Fruit fly (Drosophila melanogaster) whole organism, embryonic: Measurements from ENCODE around the gene mts.

Experiments
- Ada2b ChIP-seq: fragments of 200-800 bp; sonication (Bioruptor generic); IDR thresholded peaks from 2 replicates; pipeline ENCODE4 v1.3.6; 2022; ENCODE audit warnings: missing biosample characterization, missing genetic modification characterization
- Awh ChIP-seq: fragments of 200-800 bp; sonication (Bioruptor generic); IDR thresholded peaks from 2 replicates; pipeline ENCODE4, ENCODE4 v1.3.6; 2022; ENCODE audit warnings: missing biosample characterization, missing genetic modification characterization
- BtbVII ChIP-seq: fragments of 200-800 bp; sonication (Bioruptor generic); optimal IDR thresholded peaks from 3 replicates; lab custom pipeline; 2017; ENCODE audit warnings: missing biosample characterization, mild to moderate bottlenecking, missing genetic modification characterization
- CG10366 ChIP-seq: fragments of 200-800 bp; sonication (Bioruptor generic); IDR thresholded peaks from 2 replicates; pipeline ENCODE4 v1.3.6; 2022; ENCODE audit warnings: missing biosample characterization, missing genetic modification characterization
- CG10565 ChIP-seq: fragments of 200-800 bp; sonication (Bioruptor generic); optimal IDR thresholded peaks from 3 replicates; lab custom pipeline; 2016; ENCODE audit warnings: missing biosample characterization, mild to moderate bottlenecking, missing genetic modification characterization
- CG11456 ChIP-seq: fragments of 200-800 bp; sonication (Bioruptor generic); IDR thresholded peaks from 3 replicates; pipeline ENCODE4 v1.3.6; 2022; ENCODE audit warnings: missing biosample characterization, missing genetic modification characterization
- CG11696 ChIP-seq: fragments of 200-800 bp; sonication (Bioruptor generic); IDR thresholded peaks from 2 replicates; pipeline ENCODE4 v1.3.6; 2022; ENCODE audit warnings: missing biosample characterization, missing genetic modification characterization
- CG12769 ChIP-seq: fragments of 200-800 bp; sonication (Bioruptor generic); optimal IDR thresholded peaks from 2 replicates; lab custom pipeline; 2019; ENCODE audit warnings: missing biosample characterization, mild to moderate bottlenecking, missing genetic modification characterization, moderate library complexity
- CG13287 ChIP-seq: fragments of 200-800 bp; sonication (Bioruptor generic); IDR thresholded peaks from 2 replicates; pipeline ENCODE4 v1.3.6; 2022; ENCODE audit warnings: missing biosample characterization, missing genetic modification characterization; ENCODE audit not compliant: partially characterized antibody
- CG14710 ChIP-seq: fragments of 200-800 bp; sonication (Bioruptor generic); optimal IDR thresholded peaks from 3 replicates; lab custom pipeline; 2019; ENCODE audit warnings: missing biosample characterization, mild to moderate bottlenecking, missing genetic modification characterization, moderate library complexity
- CG15269 ChIP-seq: fragments of 200-800 bp; sonication (Bioruptor generic); optimal IDR thresholded peaks from 2 replicates; lab custom pipeline; 2018; ENCODE audit warnings: missing biosample characterization, mild to moderate bottlenecking, missing genetic modification characterization, moderate library complexity
- CG1647 ChIP-seq: fragments of 200-800 bp; sonication (Bioruptor generic); optimal IDR thresholded peaks from 3 replicates; lab custom pipeline; 2016; ENCODE audit warnings: missing biosample characterization, missing genetic modification characterization
- CG17359 ChIP-seq: fragments of 200-800 bp; sonication (Bioruptor generic); optimal IDR thresholded peaks from 3 replicates; lab custom pipeline; 2018; ENCODE audit warnings: missing biosample characterization, mild to moderate bottlenecking, missing genetic modification characterization, moderate library complexity
- CG18011 ChIP-seq: fragments of 200-800 bp; sonication (Bioruptor generic); optimal IDR thresholded peaks from 2 replicates; lab custom pipeline; 2017; ENCODE audit warnings: missing biosample characterization, missing genetic modification characterization, mild to moderate bottlenecking, moderate library complexity, missing genotype
- CG18262 ChIP-seq: fragments of 200-800 bp; optimal IDR thresholded peaks from 3 replicates; lab custom pipeline; 2019; ENCODE audit warnings: missing biosample characterization, mild to moderate bottlenecking, missing genetic modification characterization, moderate library complexity
- CG30403 ChIP-seq: fragments of 200-800 bp; sonication (Bioruptor generic); optimal IDR thresholded peaks from 3 replicates; lab custom pipeline; 2016; ENCODE audit warnings: missing biosample characterization, missing genetic modification characterization
- CG30431 ChIP-seq: fragments of 200-800 bp; sonication (Bioruptor generic); optimal IDR thresholded peaks from 2 replicates; lab custom pipeline; 2017; ENCODE audit warnings: missing biosample characterization, missing genetic modification characterization
- CG3163 ChIP-seq: fragments of 200-800 bp; sonication (Bioruptor generic); optimal IDR thresholded peaks from 3 replicates; lab custom pipeline; 2016; ENCODE audit warnings: missing biosample characterization, missing genetic modification characterization
- CG32532 ChIP-seq: fragments of 200-800 bp; sonication (Bioruptor generic); IDR thresholded peaks from 2 replicates; pipeline ENCODE4 v1.3.6; 2022; ENCODE audit warnings: missing biosample characterization, missing genetic modification characterization
- CG3281 ChIP-seq: fragments of 200-800 bp; sonication (Bioruptor generic); optimal IDR thresholded peaks from 3 replicates; lab custom pipeline; 2017; ENCODE audit warnings: missing biosample characterization, mild to moderate bottlenecking, missing genetic modification characterization
- CG33557 ChIP-seq: fragments of 200-800 bp; sonication (Bioruptor generic); optimal IDR thresholded peaks from 2 replicates; lab custom pipeline; 2019; ENCODE audit warnings: missing biosample characterization, mild to moderate bottlenecking, missing genetic modification characterization, moderate library complexity
- CG4360 ChIP-seq: fragments of 200-800 bp; sonication (Bioruptor generic); IDR thresholded peaks from 2 replicates; pipeline ENCODE4 v1.3.6; 2022; ENCODE audit warnings: missing biosample characterization, missing genetic modification characterization
- CG6683 ChIP-seq: fragments of 200-800 bp; sonication (Bioruptor generic); optimal IDR thresholded peaks from 2 replicates; lab custom pipeline; 2017; ENCODE audit warnings: missing biosample characterization, mild to moderate bottlenecking, missing genetic modification characterization, missing genetic modification reagents
- CG8388 ChIP-seq: fragments of 200-800 bp; sonication (Bioruptor generic); optimal IDR thresholded peaks from 2 replicates; lab custom pipeline; 2019; ENCODE audit warnings: missing biosample characterization, mild to moderate bottlenecking, missing genetic modification characterization, moderate library complexity
- Dip2 ChIP-seq: fragments of 200-800 bp; sonication (Bioruptor generic); IDR thresholded peaks from 2 replicates; pipeline ENCODE4 v1.3.6; 2022; ENCODE audit warnings: missing biosample characterization, missing genetic modification characterization
- Ets97D ChIP-seq: fragments of 200-800 bp; sonication (Bioruptor generic); optimal IDR thresholded peaks from 3 replicates; lab custom pipeline; 2016; ENCODE audit warnings: missing biosample characterization, missing genetic modification characterization
- Fer3 ChIP-seq: fragments of 200-800 bp; sonication (Bioruptor generic); optimal IDR thresholded peaks from 2 replicates; lab custom pipeline; 2018; ENCODE audit warnings: missing biosample characterization, mild to moderate bottlenecking, missing genetic modification characterization, moderate library complexity
- HLH3B ChIP-seq: fragments of 200-800 bp; sonication (Bioruptor generic); IDR thresholded peaks from 2 replicates; pipeline ENCODE4 v1.3.6; 2022; ENCODE audit warnings: missing biosample characterization, missing genetic modification characterization
- Lhr ChIP-seq: fragments of 200-800 bp; sonication (Bioruptor generic); optimal IDR thresholded peaks from 3 replicates; lab custom pipeline; 2017; ENCODE audit warnings: mild to moderate bottlenecking, missing biosample characterization, missing genetic modification reagents, missing genetic modification characterization
- Lpt ChIP-seq: fragments of >200 bp; optimal IDR thresholded peaks from 2 replicates; lab custom pipeline; 2018; ENCODE audit warnings: missing biosample characterization, missing genetic modification characterization
- NC2β ChIP-seq: fragments of 200-800 bp; sonication (Bioruptor generic); optimal IDR thresholded peaks from 2 replicates; lab custom pipeline; 2016; ENCODE audit warnings: missing biosample characterization, missing genetic modification characterization
- Spps ChIP-seq: fragments of 200-800 bp; sonication (Bioruptor generic); optimal IDR thresholded peaks from 2 replicates; lab custom pipeline; 2018; ENCODE audit warnings: missing biosample characterization, mild to moderate bottlenecking, missing genetic modification characterization
- Stat92E ChIP-seq, 3 experiments: fragments of >200 bp in 2 of 3; fragments of 200-800 bp in 1 of 3; sonication (Bioruptor generic) in 1 of 3; optimal IDR thresholded peaks; 2 replicates each; lab custom pipeline; 2017 to 2019; ENCODE audit warnings: missing biosample characterization in 3 of 3, missing genetic modification characterization in 3 of 3, mild to moderate bottlenecking in 1 of 3, moderate library complexity in 1 of 3
- amos ChIP-seq: fragments of 200-800 bp; sonication (Bioruptor generic); IDR thresholded peaks from 2 replicates; pipeline ENCODE4 v1.3.6; 2022; ENCODE audit warnings: missing biosample characterization, missing genetic modification characterization; ENCODE audit not compliant: partially characterized antibody
- ara ChIP-seq: fragments of 200-800 bp; sonication (Bioruptor generic); IDR thresholded peaks from 2 replicates; pipeline ENCODE4 v1.3.6; 2022; ENCODE audit warnings: missing biosample characterization, missing genetic modification characterization
- ash1 ChIP-seq: fragments of 200-800 bp; sonication (Bioruptor generic); optimal IDR thresholded peaks from 2 replicates; lab custom pipeline; 2018; ENCODE audit warnings: missing biosample characterization, mild to moderate bottlenecking, missing genetic modification characterization
- br ChIP-seq: fragments of >200 bp; optimal IDR thresholded peaks from 2 replicates; lab custom pipeline; 2017
- chm ChIP-seq: fragments of 200-800 bp; sonication (Bioruptor generic); IDR thresholded peaks from 2 replicates; pipeline ENCODE4 v1.3.6; 2022; ENCODE audit warnings: missing biosample characterization, missing genetic modification characterization
- crp ChIP-seq, 2 experiments: fragments of 200-800 bp; sonication (Bioruptor generic); optimal IDR thresholded peaks; 2 replicates in 1 of 2; 3 replicates in 1 of 2; lab custom pipeline; 2017; ENCODE audit warnings: missing biosample characterization in 2 of 2, missing genetic modification characterization in 2 of 2, mild to moderate bottlenecking in 1 of 2, moderate library complexity in 1 of 2
- dm ChIP-seq: fragments of 200-800 bp; sonication (Bioruptor generic); optimal IDR thresholded peaks from 3 replicates; lab custom pipeline; 2016; ENCODE audit warnings: missing biosample characterization, missing genetic modification characterization
- eyg ChIP-seq: fragments of 200-800 bp; sonication (Bioruptor generic); optimal IDR thresholded peaks from 3 replicates; lab custom pipeline; 2016; ENCODE audit warnings: missing biosample characterization, missing genetic modification characterization
- grau ChIP-seq: fragments of 200-800 bp; optimal IDR thresholded peaks from 3 replicates; lab custom pipeline; 2019; ENCODE audit warnings: missing biosample characterization, mild to moderate bottlenecking, missing genetic modification characterization, moderate library complexity
- gsb ChIP-seq: fragments of 200-800 bp; sonication (Bioruptor generic); IDR thresholded peaks from 2 replicates; pipeline ENCODE4 v1.3.6; 2022; ENCODE audit warnings: missing biosample characterization, missing genetic modification characterization
- ind ChIP-seq: fragments of 200-800 bp; sonication (Bioruptor generic); optimal IDR thresholded peaks from 3 replicates; lab custom pipeline; 2016; ENCODE audit warnings: missing biosample characterization, missing genetic modification characterization
- inv ChIP-seq: fragments of 200-800 bp; sonication (Bioruptor generic); IDR thresholded peaks from 2 replicates; pipeline ENCODE4 v1.3.6; 2022; ENCODE audit warnings: missing biosample characterization, missing genetic modification characterization; ENCODE audit not compliant: partially characterized antibody
- jing ChIP-seq: fragments of 200-800 bp; sonication (Bioruptor generic); optimal IDR thresholded peaks from 2 replicates; lab custom pipeline; 2018; ENCODE audit warnings: missing biosample characterization, mild to moderate bottlenecking, missing genetic modification characterization
- jumu ChIP-seq: fragments of 200-800 bp; sonication (Bioruptor generic); optimal IDR thresholded peaks from 3 replicates; lab custom pipeline; 2016; ENCODE audit warnings: missing biosample characterization, missing genetic modification characterization
- nom ChIP-seq: fragments of 200-800 bp; sonication (Bioruptor generic); optimal IDR thresholded peaks from 2 replicates; lab custom pipeline; 2017; ENCODE audit warnings: missing biosample characterization, missing genetic modification characterization, mild to moderate bottlenecking, moderate library complexity, missing genetic modification reagents
- pb ChIP-seq: fragments of 200-800 bp; sonication (Bioruptor generic); optimal IDR thresholded peaks from 3 replicates; lab custom pipeline; 2016; ENCODE audit warnings: missing biosample characterization, missing genetic modification characterization
- peb ChIP-seq: fragments of 200-800 bp; sonication (Bioruptor generic); IDR thresholded peaks from 2 replicates; pipeline ENCODE4 v1.3.6; 2022; ENCODE audit warnings: missing biosample characterization, missing genetic modification characterization

The mts gene

DNA sequence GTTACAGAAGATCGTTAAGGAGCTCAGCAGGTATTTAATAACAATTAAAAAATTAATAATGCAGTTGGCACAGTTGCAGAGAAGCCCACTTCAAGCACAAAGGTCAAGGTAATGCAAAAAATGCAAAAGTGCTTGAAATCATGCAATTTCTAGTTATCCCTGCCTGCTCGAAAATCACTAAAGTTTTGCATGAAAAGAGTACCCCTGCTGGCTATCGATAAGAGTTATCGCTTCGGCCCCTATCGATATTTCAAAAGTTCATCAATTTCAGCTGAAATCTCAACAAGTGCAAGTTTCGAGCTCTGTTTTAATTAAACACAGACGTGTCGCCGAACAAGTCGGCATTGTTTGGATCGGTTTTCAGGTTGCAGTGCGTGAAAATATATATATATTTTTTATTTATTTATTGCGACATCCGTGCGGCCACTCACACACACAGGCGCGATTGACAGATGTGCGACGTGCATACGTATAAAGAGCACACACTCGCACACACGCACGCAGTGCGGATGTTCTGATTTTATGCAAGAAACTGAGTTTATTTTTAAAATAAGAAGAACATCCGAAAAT lies 6.1 kb upstream of the mts start (continued):
- peak in 1 of 3 experiments; percentile 48 for TF ChIP-seq Stat92E (GFP tag; optimal IDR thresholded peaks at IDR 0.05; lab: Kevin White, UChicago)
- no peak for TF ChIP-seq CG6683 (GFP tag; lab: Kevin White, UChicago)
- no peak for TF ChIP-seq CG11696
- TF ChIP-seq CG32532 (GFP tag; lab: Robert Waterston, UW) = peak; percentile 72
- TF ChIP-seq CG30403 = peak; percentile 71
- TF ChIP-seq peb (GFP tag; lab: Robert Waterston, UW) = 0 out of 2 replicates have a peak, but pooled peaks have one; percentile 37
- peak; percentile 42 for TF ChIP-seq CG10366 (GFP tag; lab: Robert Waterston, UW)
- TF ChIP-seq CG12769 (tag; lab: Kevin White, UChicago) = no peak
- TF ChIP-seq CG15269 (tag; lab: Kevin White, UChicago) = peak; percentile 62
- no peak for TF ChIP-seq CG1647 (GFP tag; lab: Kevin White, UChicago)
- TF ChIP-seq amos (GFP tag; lab: Robert Waterston, UW) = peak; percentile 82
- no peak for TF ChIP-seq jing (GFP tag; lab: Kevin White, UChicago)
- TF ChIP-seq CG18011 = peak; percentile 80
- TF ChIP-seq Lhr (GFP tag; lab: Kevin White, UChicago) = no peak
- peak; percentile 72 for TF ChIP-seq CG11456 (GFP tag; lab: Robert Waterston, UW)
- peak in 1 of 2 experiments; percentile 52 for TF ChIP-seq crp (GFP tag; optimal IDR thresholded peaks at IDR 0.05; lab: Kevin White, UChicago)
- TF ChIP-seq eyg (GFP tag; lab: Kevin White, UChicago) = no peak
- no peak for TF ChIP-seq Awh (GFP tag; lab: Robert Waterston, UW)
- no peak for TF ChIP-seq Spps (tag; lab: Kevin White, UChicago)
- no peak for TF ChIP-seq CG4360 (GFP tag; lab: Robert Waterston, UW)
- TF ChIP-seq CG8388 (GFP tag; lab: Kevin White, UChicago) = peak; percentile 43
- peak; percentile 77 for TF ChIP-seq inv (GFP tag; lab: Robert Waterston, UW)
- peak; percentile 41 for TF ChIP-seq CG18262 (tag; lab: Kevin White, UChicago)
- TF ChIP-seq grau (tag; lab: Kevin White, UChicago) = peak; percentile 61
- TF ChIP-seq CG13287 (GFP tag; lab: Robert Waterston, UW) = peak; percentile 89
- TF ChIP-seq chm (GFP tag; lab: Robert Waterston, UW) = peak; percentile 31; the same call in 1 of the 2 replicates
- TF ChIP-seq CG30431 (GFP tag; lab: Kevin White, UChicago) = no peak
- no peak for TF ChIP-seq Lpt (GFP tag; lab: Kevin White, UChicago)
- TF ChIP-seq Fer3 = peak; percentile 46
- TF ChIP-seq pb (GFP tag; lab: Kevin White, UChicago) = peak; percentile 40
- peak; percentile 2 for TF ChIP-seq CG33557 (GFP tag; lab: Kevin White, UChicago)
- no peak for TF ChIP-seq gsb
- TF ChIP-seq NC2β (GFP tag; lab: Kevin White, UChicago) = peak; percentile 54
- 0 out of 2 replicates have a peak, but pooled peaks have one; percentile 48 for TF ChIP-seq HLH3B (GFP tag; lab: Robert Waterston, UW)
- peak; percentile 51 for TF ChIP-seq ind (GFP tag; lab: Kevin White, UChicago)
- no peak for TF ChIP-seq CG10565 (GFP tag; lab: Kevin White, UChicago)
- no peak for TF ChIP-seq ara (GFP tag; lab: Robert Waterston, UW)
- peak; percentile 57 for TF ChIP-seq CG3281 (GFP tag; lab: Kevin White, UChicago)
- peak; percentile 23 for TF ChIP-seq BtbVII (GFP tag; lab: Kevin White, UChicago)
- TF ChIP-seq CG3163 (GFP tag; lab: Kevin White, UChicago) = peak; percentile 32
- TF ChIP-seq Dip2 (GFP tag; lab: Robert Waterston, UW) = no peak
- peak; percentile 52 for TF ChIP-seq jumu (GFP tag; lab: Kevin White, UChicago)
- peak; percentile 57 for TF ChIP-seq Ada2b
- no peak for TF ChIP-seq ash1 (GFP tag; lab: Kevin White, UChicago)
- TF ChIP-seq Ets97D = peak; percentile 86
- peak; percentile 17 for TF ChIP-seq CG17359 (tag; lab: Kevin White, UChicago)
- TF ChIP-seq dm = peak; percentile 53
- peak; percentile 64 for TF ChIP-seq CG14710 (tag; lab: Kevin White, UChicago)
- peak; percentile 41 for TF ChIP-seq nom (GFP tag; lab: Kevin White, UChicago)
- no peak for TF ChIP-seq br (lab: Kevin White, UChicago)
